Fruit fly (Drosophila melanogaster) whole organism, embryonic: ENCODE measurements around the gene CG33341.
A peak's percentile ranks its signal among the peaks of the same experiment; 100 is the strongest.

Source experiments
- B-H2 ChIP-seq: fragments of 200-800 bp; sonication (Bioruptor generic); optimal IDR thresholded peaks from 2 replicates; lab custom pipeline; 2018; ENCODE audit warnings: missing biosample characterization, mild to moderate bottlenecking, missing genetic modification characterization
- BEAF-32 ChIP-seq: fragments of 200-800 bp; sonication (Bioruptor generic); optimal IDR thresholded peaks from 3 replicates; lab custom pipeline; 2017; ENCODE audit warnings: missing biosample characterization, missing genetic modification characterization, mild to moderate bottlenecking, moderate library complexity, missing genetic modification reagents
- CG1024 ChIP-seq: fragments of 200-800 bp; sonication (Bioruptor generic); IDR thresholded peaks from 2 replicates; pipeline ENCODE4 v1.3.6; 2022; ENCODE audit warnings: missing biosample characterization, missing genetic modification characterization
- CG10431 ChIP-seq: fragments of 200-800 bp; sonication (Bioruptor generic); optimal IDR thresholded peaks from 3 replicates; lab custom pipeline; 2018; ENCODE audit warnings: missing biosample characterization, mild to moderate bottlenecking, missing genetic modification characterization
- CG12104 ChIP-seq: fragments of 200-800 bp; sonication (Bioruptor generic); optimal IDR thresholded peaks from 3 replicates; lab custom pipeline; 2016; ENCODE audit warnings: missing biosample characterization, missing genetic modification characterization
- CG12391 ChIP-seq: fragments of 200-800 bp; sonication (Bioruptor generic); optimal IDR thresholded peaks from 3 replicates; lab custom pipeline; 2018; ENCODE audit warnings: missing biosample characterization, mild to moderate bottlenecking, missing genetic modification characterization, moderate library complexity
- CG13894 ChIP-seq: fragments of 200-800 bp; sonication (Bioruptor generic); optimal IDR thresholded peaks from 3 replicates; lab custom pipeline; 2018; ENCODE audit warnings: missing biosample characterization, mild to moderate bottlenecking, missing genetic modification characterization, moderate library complexity
- CG14965 ChIP-seq: fragments of 200-800 bp; sonication (Bioruptor generic); optimal IDR thresholded peaks from 2 replicates; lab custom pipeline; 2016; ENCODE audit warnings: missing biosample characterization, missing genetic modification characterization, borderline replicate concordance
- CG1602 ChIP-seq: fragments of 200-800 bp; sonication (Bioruptor generic); optimal IDR thresholded peaks from 3 replicates; lab custom pipeline; 2016; ENCODE audit warnings: missing biosample characterization, missing genetic modification characterization
- CG17186 ChIP-seq: fragments of 200-800 bp; sonication (Bioruptor generic); optimal IDR thresholded peaks from 3 replicates; lab custom pipeline; 2017; ENCODE audit warnings: missing biosample characterization, missing genetic modification reagents, missing genetic modification characterization
- CG17568 ChIP-seq: fragments of 200-800 bp; sonication (Bioruptor generic); optimal IDR thresholded peaks from 2 replicates; lab custom pipeline; 2018; ENCODE audit warnings: missing biosample characterization, mild to moderate bottlenecking, missing genetic modification characterization, moderate library complexity
- CG17612 ChIP-seq: fragments of 200-800 bp; sonication (Bioruptor generic); IDR thresholded peaks from 2 replicates; pipeline ENCODE4 v1.3.6; 2022; ENCODE audit warnings: missing biosample characterization, missing genetic modification characterization
- CG18619 ChIP-seq: fragments of 200-800 bp; sonication (Bioruptor generic); optimal IDR thresholded peaks from 3 replicates; lab custom pipeline; 2017; ENCODE audit warnings: missing biosample characterization, mild to moderate bottlenecking, missing genetic modification characterization
- CG30403 ChIP-seq: fragments of 200-800 bp; sonication (Bioruptor generic); optimal IDR thresholded peaks from 3 replicates; lab custom pipeline; 2016; ENCODE audit warnings: missing biosample characterization, missing genetic modification characterization
- CG31441 ChIP-seq: fragments of 200-800 bp; sonication (Bioruptor generic); IDR thresholded peaks from 2 replicates; pipeline ENCODE4 v1.3.6; 2022; ENCODE audit warnings: missing biosample characterization, missing genetic modification characterization
- CG34422 ChIP-seq: fragments of 200-800 bp; sonication (Bioruptor generic); IDR thresholded peaks from 3 replicates; pipeline ENCODE4 v1.3.6; 2022; ENCODE audit warnings: missing biosample characterization, missing genetic modification characterization
- CG3847 ChIP-seq: fragments of 200-800 bp; sonication (Bioruptor generic); IDR thresholded peaks from 2 replicates; pipeline ENCODE4 v1.3.6; 2022; ENCODE audit warnings: missing biosample characterization, missing genetic modification characterization
- CG4707 ChIP-seq: fragments of 200-800 bp; sonication (Bioruptor generic); optimal IDR thresholded peaks from 2 replicates; lab custom pipeline; 2018; ENCODE audit warnings: missing biosample characterization, mild to moderate bottlenecking, missing genetic modification characterization, moderate library complexity
- CTCF ChIP-seq: fragments of 200-800 bp; sonication (Bioruptor generic); optimal IDR thresholded peaks from 2 replicates; lab custom pipeline; 2017; ENCODE audit warnings: missing biosample characterization, mild to moderate bottlenecking, missing genetic modification characterization, moderate library complexity
- CoRest ChIP-seq: fragments of 200-800 bp; sonication (Bioruptor generic); optimal IDR thresholded peaks from 3 replicates; lab custom pipeline; 2018; ENCODE audit warnings: missing biosample characterization, mild to moderate bottlenecking, missing genetic modification characterization, moderate library complexity
- Doc3 ChIP-seq: fragments of 200-800 bp; sonication (Bioruptor generic); IDR thresholded peaks from 3 replicates; pipeline ENCODE4 v1.3.6; 2022; ENCODE audit warnings: missing biosample characterization, missing genetic modification characterization; ENCODE audit not compliant: partially characterized antibody
- Drgx ChIP-seq: fragments of 200-800 bp; sonication (Bioruptor generic); IDR thresholded peaks from 2 replicates; pipeline ENCODE4 v1.3.6; 2022; ENCODE audit warnings: missing biosample characterization, missing genetic modification characterization
- Ets65A ChIP-seq: fragments of 200-800 bp; sonication (Bioruptor generic); peaks from one replicate; lab custom pipeline; 2016; ENCODE audit warnings: missing biosample characterization, missing genetic modification characterization
- Hmx ChIP-seq: fragments of 200-800 bp; sonication (Bioruptor generic); optimal IDR thresholded peaks from 2 replicates; lab custom pipeline; 2016; ENCODE audit warnings: missing biosample characterization, missing genetic modification characterization
- Lhr ChIP-seq: fragments of 200-800 bp; sonication (Bioruptor generic); optimal IDR thresholded peaks from 3 replicates; lab custom pipeline; 2017; ENCODE audit warnings: mild to moderate bottlenecking, missing biosample characterization, missing genetic modification reagents, missing genetic modification characterization
- Med ChIP-seq: fragments of 200-800 bp; sonication (Bioruptor generic); peaks from one replicate; lab custom pipeline; 2016; ENCODE audit warnings: missing biosample characterization, missing genetic modification characterization, mild to moderate bottlenecking, inconsistent platforms, moderate library complexity
- Neu2 ChIP-seq: fragments of 200-800 bp; sonication (Bioruptor generic); optimal IDR thresholded peaks from 3 replicates; lab custom pipeline; 2016; ENCODE audit warnings: missing biosample characterization, missing genetic modification characterization, borderline replicate concordance
- Nf-YA ChIP-seq: fragments of 200-800 bp; sonication (Bioruptor generic); IDR thresholded peaks from 2 replicates; pipeline ENCODE4 v1.3.6; 2022; ENCODE audit warnings: missing biosample characterization, missing genetic modification characterization
- YL-1 ChIP-seq: fragments of 200-800 bp; sonication (Bioruptor generic); optimal IDR thresholded peaks from 3 replicates; lab custom pipeline; 2017; ENCODE audit warnings: missing biosample characterization, mild to moderate bottlenecking, missing genetic modification characterization
- ash1 ChIP-seq: fragments of 200-800 bp; sonication (Bioruptor generic); optimal IDR thresholded peaks from 2 replicates; lab custom pipeline; 2018; ENCODE audit warnings: missing biosample characterization, mild to moderate bottlenecking, missing genetic modification characterization
- bsh ChIP-seq, 2 experiments: fragments of 200-800 bp; sonication (Bioruptor generic); optimal IDR thresholded peaks; 2 replicates each; lab custom pipeline; 2017 to 2018; ENCODE audit warnings: mild to moderate bottlenecking in 2 of 2, missing biosample characterization in 2 of 2, missing genetic modification characterization in 2 of 2, moderate library complexity in 1 of 2
- croc ChIP-seq: fragments of 200-800 bp; sonication (Bioruptor generic); conservative IDR thresholded peaks from 3 replicates; pipeline ENCODE4 v1.3.6; 2022; ENCODE audit warnings: missing biosample characterization, missing genetic modification characterization
- danr ChIP-seq: fragments of 200-800 bp; sonication (Bioruptor generic); IDR thresholded peaks from 2 replicates; pipeline ENCODE4 v1.3.6; 2022; ENCODE audit warnings: missing biosample characterization, missing genetic modification characterization
- dpn ChIP-seq, 2 experiments: fragments of 200-800 bp; sonication (Bioruptor generic); optimal IDR thresholded peaks; 3 replicates each; lab custom pipeline; 2016; ENCODE audit warnings: missing biosample characterization in 2 of 2, missing genetic modification characterization in 2 of 2
- dysf ChIP-seq: fragments of 200-800 bp; sonication (Bioruptor generic); IDR thresholded peaks from 3 replicates; pipeline ENCODE4 v1.3.6; 2022; ENCODE audit warnings: missing biosample characterization, missing genetic modification characterization
- eyg ChIP-seq: fragments of 200-800 bp; sonication (Bioruptor generic); optimal IDR thresholded peaks from 3 replicates; lab custom pipeline; 2016; ENCODE audit warnings: missing biosample characterization, missing genetic modification characterization
- fd96Cb ChIP-seq: fragments of 200-800 bp; sonication (Bioruptor generic); optimal IDR thresholded peaks from 2 replicates; lab custom pipeline; 2018; ENCODE audit warnings: missing biosample characterization, mild to moderate bottlenecking, missing genetic modification characterization, moderate library complexity
- fu2 ChIP-seq: fragments of 200-800 bp; sonication (Bioruptor generic); optimal IDR thresholded peaks from 2 replicates; lab custom pipeline; 2016; ENCODE audit warnings: missing biosample characterization, missing genetic modification characterization
- hb ChIP-seq: fragments of 200-800 bp; sonication (Bioruptor generic); IDR thresholded peaks from 3 replicates; pipeline ENCODE4 v1.3.6; 2022; ENCODE audit warnings: missing biosample characterization, missing genetic modification characterization; ENCODE audit not compliant: partially characterized antibody
- insv ChIP-seq, 2 experiments: fragments of 200-800 bp; sonication (Bioruptor generic); optimal IDR thresholded peaks; 3 replicates each; lab custom pipeline; 2016 to 2018; ENCODE audit warnings: missing biosample characterization in 2 of 2, missing genetic modification characterization in 2 of 2
- org-1 ChIP-seq: fragments of 200-800 bp; sonication (Bioruptor generic); optimal IDR thresholded peaks from 2 replicates; lab custom pipeline; 2017; ENCODE audit warnings: missing biosample characterization, missing genetic modification characterization
- p53 ChIP-seq: fragments of 200-800 bp; sonication (Bioruptor generic); optimal IDR thresholded peaks from 2 replicates; lab custom pipeline; 2016; ENCODE audit warnings: missing biosample characterization, missing genetic modification characterization
- pan ChIP-seq, 4 experiments: fragments of >200 bp in 3 of 4; fragments of 200-800 bp in 1 of 4; sonication (Bioruptor generic) in 1 of 4; optimal IDR thresholded peaks in 3 of 4; IDR thresholded peaks in 1 of 4; 2 replicates each; pipeline versions ENCODE4 v1.3.6 to Lab custom; 2017 to 2022; ENCODE audit warnings: missing biosample characterization in 2 of 4, missing genetic modification characterization in 2 of 4, mixed read lengths in 1 of 4
- pb ChIP-seq: fragments of 200-800 bp; sonication (Bioruptor generic); optimal IDR thresholded peaks from 3 replicates; lab custom pipeline; 2016; ENCODE audit warnings: missing biosample characterization, missing genetic modification characterization
- psq ChIP-seq: fragments of 200-800 bp; sonication (Bioruptor generic); optimal IDR thresholded peaks from 2 replicates; lab custom pipeline; 2017; ENCODE audit warnings: missing biosample characterization, missing genetic modification characterization
- pzg ChIP-seq: fragments of 200-800 bp; sonication (Bioruptor generic); optimal IDR thresholded peaks from 3 replicates; lab custom pipeline; 2018; ENCODE audit warnings: missing biosample characterization, mild to moderate bottlenecking, missing genetic modification characterization, moderate library complexity
- rib ChIP-seq: fragments of 200-800 bp; sonication (Bioruptor generic); IDR thresholded peaks from 2 replicates; pipeline ENCODE4 v1.3.6; 2022; ENCODE audit warnings: missing biosample characterization, missing genetic modification characterization
- salm ChIP-seq: fragments of 200-800 bp; sonication (Bioruptor generic); optimal IDR thresholded peaks from 2 replicates; lab custom pipeline; 2018; ENCODE audit warnings: missing biosample characterization, mild to moderate bottlenecking, missing genetic modification characterization
- sc ChIP-seq, 3 experiments: fragments of >200 bp in 2 of 3; fragments of 200-800 bp in 1 of 3; sonication (Bioruptor generic) in 1 of 3; optimal IDR thresholded peaks; 2 replicates in 2 of 3; 3 replicates in 1 of 3; lab custom pipeline; 2017; ENCODE audit warnings: mild to moderate bottlenecking in 1 of 3, missing biosample characterization in 1 of 3, missing genetic modification characterization in 1 of 3, missing genetic modification reagents in 1 of 3
- sr ChIP-seq: fragments of 200-800 bp; sonication (Bioruptor generic); IDR thresholded peaks from 3 replicates; pipeline ENCODE4 v1.3.6; 2022; ENCODE audit warnings: missing biosample characterization, missing genetic modification characterization
- unpg ChIP-seq: fragments of 200-800 bp; sonication (Bioruptor generic); optimal IDR thresholded peaks from 3 replicates; lab custom pipeline; 2018; ENCODE audit warnings: missing biosample characterization, mild to moderate bottlenecking, missing genetic modification characterization, moderate library complexity

Gene CG33341

dm6 chr3R:24359957-24360356 lies 8.2 kb upstream of the CG33341 start, which contains the start of gene CG18528 (continued):
- TF ChIP-seq insv (GFP tag; optimal IDR thresholded peaks at IDR 0.05; lab: Kevin White, UChicago) (no peak), YL-1 (peak; percentile 15), CG34422 (no peak), org-1 (GFP tag; lab: Kevin White, UChicago) (no peak), CG1024 (GFP tag; lab: Robert Waterston, UW) (no peak), danr (no peak), bsh (GFP tag; optimal IDR thresholded peaks at IDR 0.05; lab: Kevin White, UChicago) (no peak), pan (optimal IDR thresholded peaks at IDR 0.05; lab: Kevin White, UChicago) (no peak), pan (GFP tag; optimal IDR thresholded peaks at IDR 0.05 in 1 of 2, IDR thresholded peaks at IDR 0.05 in 1 of 2) (no peak), CG10431 (no peak), CG17568 (no peak), pb (GFP tag; lab: Kevin White, UChicago) (no peak), Hmx (GFP tag; lab: Kevin White, UChicago) (no peak), CG17612 (GFP tag; lab: Robert Waterston, UW) (no peak), pzg (peak; percentile 89), BEAF-32 (peak; percentile 59), Med (peak; percentile 86), CG1602 (GFP tag; lab: Kevin White, UChicago) (no peak), sc (optimal IDR thresholded peaks at IDR 0.05; lab: Kevin White, UChicago) (no peak), sc (GFP tag; optimal IDR thresholded peaks at IDR 0.05; lab: Kevin White, UChicago) (no peak), Doc3 (no peak), CG13894 (tag; lab: Kevin White, UChicago) (no peak), dysf (GFP tag; lab: Robert Waterston, UW) (0 out of 3 replicates have a peak, but pooled peaks have one; percentile 6), CG14965 (GFP tag; lab: Kevin White, UChicago) (no peak), CoRest (tag; lab: Kevin White, UChicago) (peak; percentile 64), CG18619 (GFP tag; lab: Kevin White, UChicago) (no peak), eyg (no peak), hb (no peak), sr (no peak), CTCF (GFP tag; lab: Kevin White, UChicago) (peak; percentile 62), fd96Cb (tag; lab: Kevin White, UChicago) (no peak), unpg (GFP tag; lab: Kevin White, UChicago) (no peak), fu2 (GFP tag; lab: Kevin White, UChicago) (no peak), dpn (GFP tag; optimal IDR thresholded peaks at IDR 0.05; lab: Kevin White, UChicago) (no peak), rib (no peak), p53 (GFP tag; lab: Kevin White, UChicago) (no peak), CG31441 (GFP tag; lab: Robert Waterston, UW) (no peak), B-H2 (no peak), CG12391 (peak; percentile 6), CG3847 (GFP tag; lab: Robert Waterston, UW) (no peak), ash1 (no peak), psq (GFP tag; lab: Kevin White, UChicago) (no peak), Neu2 (GFP tag; lab: Kevin White, UChicago) (no peak), Drgx (no peak), CG4707 (GFP tag; lab: Kevin White, UChicago) (no peak), Ets65A (GFP tag; lab: Kevin White, UChicago) (peak; percentile 85), salm (no peak), Nf-YA (no peak), CG12104 (GFP tag; lab: Kevin White, UChicago) (no peak), CG17186 (peak; percentile 28), Lhr (GFP tag; lab: Kevin White, UChicago) (peak; percentile 84), croc (GFP tag; lab: Robert Waterston, UW) (no peak), CG30403 (GFP tag; lab: Kevin White, UChicago) (no peak)
